Worm (Caenorhabditis elegans) whole organism, young adult: Measurements from ENCODE around the gene bir-1.

ENCODE experiments used
- F23B12.7 ChIP-seq: sonication (generic microtip); optimal IDR thresholded peaks from 2 replicates; lab custom pipeline; 2017; ENCODE audit warnings: missing genetic modification characterization, mild to moderate bottlenecking, missing compliant biosample characterization, antibody characterized with exemption, moderate library complexity; ENCODE audit not compliant: insufficient read depth
- K11D2.4 ChIP-seq: fragments of 200-800 bp; sonication (Bioruptor generic); IDR thresholded peaks from 2 replicates; pipeline ENCODE4 v1.3.6; 2022; ENCODE audit warnings: missing genetic modification reagents, missing genetic modification characterization, missing compliant biosample characterization
- Y56A3A.18 ChIP-seq: fragments of 200-800 bp; sonication (Bioruptor generic); IDR thresholded peaks from 2 replicates; pipeline ENCODE4 v1.3.6; 2022; ENCODE audit warnings: missing genetic modification reagents, missing genetic modification characterization, missing compliant biosample characterization
- ama-1 ChIP-seq, 3 experiments: fragments of 150-350 bp in 1 of 3; sonication (generic microtip) in 2 of 3; optimal IDR thresholded peaks; 2 replicates each; lab custom pipeline; 2014 to 2018; ENCODE audit warnings: missing biosample characterization in 2 of 3, missing genetic modification characterization in 2 of 3, missing genetic modification reagents in 2 of 3
- cebp-2 ChIP-seq: fragments of 200-800 bp; sonication (Bioruptor generic); IDR thresholded peaks from 2 replicates; pipeline ENCODE4 v1.3.6; 2022; ENCODE audit warnings: missing genetic modification characterization, missing compliant biosample characterization
- ceh-40 ChIP-seq: fragments of 200-800 bp; sonication (Bioruptor generic); IDR thresholded peaks from 2 replicates; pipeline ENCODE4 v1.3.6; 2022; ENCODE audit warnings: missing genetic modification characterization, missing compliant biosample characterization
- dox-1 ChIP-seq: fragments of 200-800 bp; sonication (Bioruptor generic); IDR thresholded peaks from 2 replicates; pipeline ENCODE4 v1.3.6; 2022; ENCODE audit warnings: missing genetic modification reagents, missing genetic modification characterization, missing compliant biosample characterization
- fkh-3 ChIP-seq: sonication (generic microtip); optimal IDR thresholded peaks from 2 replicates; lab custom pipeline; 2016; ENCODE audit warnings: mild to moderate bottlenecking, missing genetic modification characterization, missing compliant biosample characterization
- unc-130 ChIP-seq: sonication (generic microtip); optimal IDR thresholded peaks from 2 replicates; lab custom pipeline; 2016; ENCODE audit warnings: missing genetic modification reagents, missing genetic modification characterization, missing compliant biosample characterization
- unc-62 ChIP-seq: fragments of 150-350 bp; optimal IDR thresholded peaks from 2 replicates; lab custom pipeline; 2014; ENCODE audit warnings: missing biosample characterization, missing genetic modification reagents, missing genetic modification characterization
- ztf-25 ChIP-seq: fragments of 200-800 bp; sonication (Bioruptor generic); IDR thresholded peaks from 2 replicates; pipeline ENCODE4 v1.3.6; 2022; ENCODE audit warnings: missing genetic modification reagents, missing genetic modification characterization, missing compliant biosample characterization

ce11 chrV:11648435-11648834 lies 4.2 kb downstream of the bir-1 start:
- no peak for TF ChIP-seq ama-1 (optimal IDR thresholded peaks at IDR 0.05; lab: Kevin White, UChicago)
- TF ChIP-seq ama-1 (GFP tag; optimal IDR thresholded peaks at IDR 0.05; lab: Kevin White, UChicago), result no peak
- no peak for TF ChIP-seq cebp-2 (GFP tag; lab: Robert Waterston, UW)
- no peak for TF ChIP-seq ztf-25 (GFP tag; lab: Robert Waterston, UW)
- TF ChIP-seq unc-62, result no peak
- no peak for TF ChIP-seq F23B12.7 (tag; lab: Kevin White, UChicago)
- TF ChIP-seq unc-130, result no peak
- no peak for TF ChIP-seq ceh-40 (GFP tag; lab: Robert Waterston, UW)
- no peak for TF ChIP-seq dox-1 (GFP tag; lab: Robert Waterston, UW)
- TF ChIP-seq fkh-3 (tag; lab: Kevin White, UChicago), result no peak
- TF ChIP-seq Y56A3A.18, result no peak
- TF ChIP-seq K11D2.4 (GFP tag; lab: Robert Waterston, UW), result no peak
